Fruit fly (Drosophila melanogaster) whole organism, embryonic: ENCODE measurements around the gene Dbp21E2.

Experiments
- ATbp ChIP-seq: fragments of 200-800 bp; sonication (Bioruptor generic); optimal IDR thresholded peaks from 2 replicates; lab custom pipeline; 2017; ENCODE audit warnings: missing biosample characterization, mild to moderate bottlenecking, missing genetic modification characterization, missing genetic modification reagents
- Aef1 ChIP-seq: fragments of 200-800 bp; sonication (Bioruptor generic); IDR thresholded peaks from 3 replicates; pipeline ENCODE4 v1.3.6; 2022; ENCODE audit warnings: missing biosample characterization, missing genetic modification characterization
- CG10209 ChIP-seq: fragments of 200-800 bp; sonication (Bioruptor generic); optimal IDR thresholded peaks from 3 replicates; lab custom pipeline; 2017; ENCODE audit warnings: missing biosample characterization, mild to moderate bottlenecking, missing genetic modification characterization, missing genetic modification reagents
- CG12299 ChIP-seq: fragments of 200-800 bp; sonication (Bioruptor generic); optimal IDR thresholded peaks from 2 replicates; lab custom pipeline; 2018; ENCODE audit warnings: missing biosample characterization, mild to moderate bottlenecking, missing genetic modification characterization
- CG16779 ChIP-seq: fragments of 200-800 bp; sonication (Bioruptor generic); IDR thresholded peaks from 2 replicates; pipeline ENCODE4 v1.3.6; 2022; ENCODE audit warnings: missing biosample characterization, missing genetic modification characterization
- CG16863 ChIP-seq: fragments of 200-800 bp; sonication (Bioruptor generic); optimal IDR thresholded peaks from 3 replicates; lab custom pipeline; 2016; ENCODE audit warnings: missing biosample characterization, missing genetic modification characterization
- CG17359 ChIP-seq: fragments of 200-800 bp; sonication (Bioruptor generic); optimal IDR thresholded peaks from 3 replicates; lab custom pipeline; 2018; ENCODE audit warnings: missing biosample characterization, mild to moderate bottlenecking, missing genetic modification characterization, moderate library complexity
- CG17385 ChIP-seq: fragments of 200-800 bp; sonication (Bioruptor generic); optimal IDR thresholded peaks from 3 replicates; lab custom pipeline; 2018; ENCODE audit warnings: missing biosample characterization, mild to moderate bottlenecking, missing genetic modification characterization
- CG2120 ChIP-seq: fragments of 200-800 bp; sonication (Bioruptor generic); optimal IDR thresholded peaks from 3 replicates; lab custom pipeline; 2016; ENCODE audit warnings: missing biosample characterization, missing genetic modification characterization
- CG33213 ChIP-seq: fragments of 200-800 bp; sonication (Bioruptor generic); optimal IDR thresholded peaks from 3 replicates; lab custom pipeline; 2016; ENCODE audit warnings: missing biosample characterization, missing genetic modification characterization
- CG3726 ChIP-seq: fragments of 200-800 bp; sonication (Bioruptor generic); IDR thresholded peaks from 3 replicates; pipeline ENCODE4, ENCODE4 v1.3.6; 2022; ENCODE audit warnings: missing biosample characterization, missing genetic modification characterization
- CG4820 ChIP-seq: fragments of 200-800 bp; sonication (Bioruptor generic); optimal IDR thresholded peaks from 3 replicates; lab custom pipeline; 2016; ENCODE audit warnings: missing biosample characterization, missing genetic modification characterization
- CG6854 ChIP-seq: fragments of 200-800 bp; sonication (Bioruptor generic); optimal IDR thresholded peaks from 3 replicates; lab custom pipeline; 2017; ENCODE audit warnings: missing biosample characterization, mild to moderate bottlenecking, missing genetic modification characterization
- CG7928 ChIP-seq: fragments of 200-800 bp; sonication (Bioruptor generic); optimal IDR thresholded peaks from 2 replicates; lab custom pipeline; 2017; ENCODE audit warnings: missing biosample characterization, mild to moderate bottlenecking, missing genetic modification characterization
- Ets65A ChIP-seq: fragments of 200-800 bp; sonication (Bioruptor generic); peaks from one replicate; lab custom pipeline; 2016; ENCODE audit warnings: missing biosample characterization, missing genetic modification characterization
- Fer2 ChIP-seq: fragments of 200-800 bp; sonication (Bioruptor generic); optimal IDR thresholded peaks from 2 replicates; lab custom pipeline; 2018; ENCODE audit warnings: missing biosample characterization, mild to moderate bottlenecking, missing genetic modification characterization, moderate library complexity
- H2.0 ChIP-seq: fragments of 200-800 bp; sonication (Bioruptor generic); IDR thresholded peaks from 2 replicates; pipeline ENCODE4 v1.3.6; 2022; ENCODE audit warnings: missing biosample characterization, missing genetic modification characterization
- Lhr ChIP-seq: fragments of 200-800 bp; sonication (Bioruptor generic); optimal IDR thresholded peaks from 3 replicates; lab custom pipeline; 2017; ENCODE audit warnings: mild to moderate bottlenecking, missing biosample characterization, missing genetic modification reagents, missing genetic modification characterization
- Med ChIP-seq: fragments of 200-800 bp; sonication (Bioruptor generic); peaks from one replicate; lab custom pipeline; 2016; ENCODE audit warnings: missing biosample characterization, missing genetic modification characterization, mild to moderate bottlenecking, inconsistent platforms, moderate library complexity
- Optix ChIP-seq: fragments of 200-800 bp; sonication (Bioruptor generic); IDR thresholded peaks from 3 replicates; pipeline ENCODE4 v1.3.6; 2022; ENCODE audit warnings: missing biosample characterization, missing genetic modification characterization
- Ravus ChIP-seq: fragments of 200-800 bp; sonication (Bioruptor generic); IDR thresholded peaks from 2 replicates; pipeline ENCODE4 v1.3.6; 2022; ENCODE audit warnings: missing biosample characterization, missing genetic modification characterization
- Sox100B ChIP-seq: fragments of 200-800 bp; sonication (Bioruptor generic); optimal IDR thresholded peaks from 3 replicates; lab custom pipeline; 2018; ENCODE audit warnings: missing biosample characterization, mild to moderate bottlenecking, missing genetic modification characterization
- Stat92E ChIP-seq, 3 experiments: fragments of >200 bp in 2 of 3; fragments of 200-800 bp in 1 of 3; sonication (Bioruptor generic) in 1 of 3; optimal IDR thresholded peaks; 2 replicates each; lab custom pipeline; 2017 to 2019; ENCODE audit warnings: missing biosample characterization in 3 of 3, missing genetic modification characterization in 3 of 3, mild to moderate bottlenecking in 1 of 3, moderate library complexity in 1 of 3
- bsh ChIP-seq, 2 experiments: fragments of 200-800 bp; sonication (Bioruptor generic); optimal IDR thresholded peaks; 2 replicates each; lab custom pipeline; 2017 to 2018; ENCODE audit warnings: mild to moderate bottlenecking in 2 of 2, missing biosample characterization in 2 of 2, missing genetic modification characterization in 2 of 2, moderate library complexity in 1 of 2
- chif ChIP-seq, 2 experiments: fragments of 200-800 bp; sonication (Bioruptor generic); optimal IDR thresholded peaks; 3 replicates each; lab custom pipeline; 2016; ENCODE audit warnings: missing biosample characterization in 2 of 2, missing genetic modification characterization in 2 of 2
- ci ChIP-seq: fragments of 200-800 bp; sonication (Bioruptor generic); IDR thresholded peaks from 3 replicates; pipeline ENCODE4 v1.3.6; 2022; ENCODE audit warnings: missing biosample characterization, missing genetic modification characterization
- crol ChIP-seq: fragments of 200-800 bp; sonication (Bioruptor generic); IDR thresholded peaks from 2 replicates; pipeline ENCODE4 v1.3.6; 2022; ENCODE audit warnings: missing biosample characterization, missing genetic modification characterization
- ems ChIP-seq: fragments of 200-800 bp; sonication (Bioruptor generic); optimal IDR thresholded peaks from 3 replicates; lab custom pipeline; 2016; ENCODE audit warnings: missing biosample characterization, missing genetic modification characterization
- gcm2 ChIP-seq: fragments of 200-800 bp; sonication (Bioruptor generic); optimal IDR thresholded peaks from 2 replicates; lab custom pipeline; 2016; ENCODE audit warnings: missing biosample characterization, missing genetic modification characterization
- ham ChIP-seq: fragments of 200-800 bp; sonication (Bioruptor generic); IDR thresholded peaks from 2 replicates; pipeline ENCODE4 v1.3.6; 2022; ENCODE audit warnings: missing biosample characterization, missing genetic modification characterization
- her ChIP-seq: fragments of 200-800 bp; sonication (Bioruptor generic); optimal IDR thresholded peaks from 2 replicates; lab custom pipeline; 2016; ENCODE audit warnings: missing biosample characterization, missing genetic modification characterization
- klu ChIP-seq: fragments of 200-800 bp; sonication (Bioruptor generic); IDR thresholded peaks from 2 replicates; pipeline ENCODE4 v1.3.6; 2022; ENCODE audit warnings: missing biosample characterization, missing genetic modification characterization
- kni ChIP-seq: fragments of 200-800 bp; sonication (Bioruptor generic); optimal IDR thresholded peaks from 3 replicates; lab custom pipeline; 2017; ENCODE audit warnings: mild to moderate bottlenecking, missing biosample characterization, missing genetic modification reagents, missing genetic modification characterization
- lmd ChIP-seq: fragments of 200-800 bp; sonication (Bioruptor generic); IDR thresholded peaks from 2 replicates; pipeline ENCODE4 v1.3.6; 2022; ENCODE audit warnings: missing biosample characterization, missing genetic modification characterization
- nom ChIP-seq: fragments of 200-800 bp; sonication (Bioruptor generic); optimal IDR thresholded peaks from 2 replicates; lab custom pipeline; 2017; ENCODE audit warnings: missing biosample characterization, missing genetic modification characterization, mild to moderate bottlenecking, moderate library complexity, missing genetic modification reagents
- sens ChIP-seq: fragments of 200-800 bp; sonication (Bioruptor generic); peaks from one replicate; lab custom pipeline; 2016; ENCODE audit warnings: missing biosample characterization, missing genetic modification characterization
- slou ChIP-seq: fragments of 200-800 bp; sonication (Bioruptor generic); optimal IDR thresholded peaks from 3 replicates; lab custom pipeline; 2016; ENCODE audit warnings: missing biosample characterization, missing genetic modification characterization
- sqz ChIP-seq: fragments of 200-800 bp; sonication (Bioruptor generic); optimal IDR thresholded peaks from 3 replicates; lab custom pipeline; 2018; ENCODE audit warnings: missing biosample characterization, mild to moderate bottlenecking, missing genetic modification characterization
- stc ChIP-seq: fragments of 200-800 bp; sonication (Bioruptor generic); IDR thresholded peaks from 2 replicates; pipeline ENCODE4 v1.3.6; 2022; ENCODE audit warnings: missing biosample characterization, missing genetic modification characterization
- unc-4 ChIP-seq: fragments of 200-800 bp; sonication (Bioruptor generic); IDR thresholded peaks from 2 replicates; pipeline ENCODE4 v1.3.6; 2022; ENCODE audit warnings: missing biosample characterization, missing genetic modification characterization; ENCODE audit not compliant: partially characterized antibody

Dbp21E2 gene

DNA sequence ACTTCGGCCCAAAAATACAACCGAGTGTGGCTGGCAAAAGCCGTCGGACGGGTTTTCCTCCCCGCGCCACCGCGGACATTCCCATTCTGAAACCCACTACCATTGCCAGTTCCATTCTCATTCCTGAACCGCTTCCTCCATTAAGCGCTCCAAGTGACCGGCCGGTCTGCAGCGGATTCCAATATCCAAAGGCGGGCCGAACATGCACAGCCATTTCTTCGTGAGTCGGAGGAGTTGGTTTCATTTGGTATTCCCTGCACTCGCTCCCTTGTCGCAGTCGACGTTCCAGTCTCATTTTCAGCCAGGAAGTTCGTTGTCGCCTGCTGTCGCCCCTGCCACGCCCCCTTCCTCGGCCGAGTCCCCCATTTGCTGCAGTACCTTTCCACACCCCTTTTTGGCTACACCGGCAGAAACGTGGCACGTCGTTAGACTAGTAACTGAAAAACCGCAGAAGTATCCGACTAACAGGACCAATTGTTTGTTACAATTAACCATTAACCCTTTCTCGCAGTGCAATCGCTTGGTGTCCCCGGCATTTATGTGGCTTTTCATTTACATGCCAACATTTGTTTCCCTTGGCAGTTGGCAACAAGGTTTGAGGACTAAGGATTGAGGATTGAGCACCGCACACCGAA is 36.7 kb downstream of the Dbp21E2 start (continued):
- no peak for TF ChIP-seq ATbp (GFP tag; lab: Kevin White, UChicago)
- no peak for TF ChIP-seq unc-4
- TF ChIP-seq CG16779 (GFP tag; lab: Robert Waterston, UW), result no peak
- no peak for TF ChIP-seq stc
- no peak for TF ChIP-seq CG16863 (GFP tag; lab: Kevin White, UChicago)
- TF ChIP-seq CG2120 (GFP tag; lab: Kevin White, UChicago), result no peak
- TF ChIP-seq CG33213 (GFP tag; lab: Kevin White, UChicago), result no peak
- TF ChIP-seq CG6854, result no peak
- no peak for TF ChIP-seq sqz (GFP tag; lab: Kevin White, UChicago)
- peak; percentile 65 for TF ChIP-seq nom (GFP tag; lab: Kevin White, UChicago)
- no peak for TF ChIP-seq Ets65A (GFP tag; lab: Kevin White, UChicago)
- TF ChIP-seq ems (GFP tag; lab: Kevin White, UChicago), result no peak
- no peak for TF ChIP-seq ci (GFP tag; lab: Robert Waterston, UW)
- no peak for TF ChIP-seq gcm2 (GFP tag; lab: Kevin White, UChicago)
- TF ChIP-seq Sox100B (GFP tag; lab: Kevin White, UChicago), result no peak
- TF ChIP-seq sens, result peak; percentile 22
- TF ChIP-seq Aef1 (GFP tag; lab: Robert Waterston, UW), result no peak
- TF ChIP-seq CG12299 (tag; lab: Kevin White, UChicago), result no peak
- no peak for TF ChIP-seq lmd (GFP tag; lab: Robert Waterston, UW)
- no peak for TF ChIP-seq CG10209
- no peak for TF ChIP-seq chif (GFP tag; optimal IDR thresholded peaks at IDR 0.05; lab: Kevin White, UChicago)
- no peak for TF ChIP-seq Fer2
- no peak for TF ChIP-seq her (GFP tag; lab: Kevin White, UChicago)
- no peak for TF ChIP-seq CG17385
- peak in 1 of 2 experiments; percentile 32 for TF ChIP-seq bsh (GFP tag; optimal IDR thresholded peaks at IDR 0.05; lab: Kevin White, UChicago)
- TF ChIP-seq CG3726 (GFP tag; lab: Robert Waterston, UW), result no peak
- no peak for TF ChIP-seq CG4820 (GFP tag; lab: Kevin White, UChicago)
- TF ChIP-seq Med (GFP tag; lab: Kevin White, UChicago), result peak; percentile 43
- peak; percentile 67 for TF ChIP-seq kni (GFP tag; lab: Kevin White, UChicago)
- TF ChIP-seq crol (GFP tag; lab: Robert Waterston, UW), result peak; percentile 40; the same call in 1 of the 2 replicates
- no peak for TF ChIP-seq slou
- no peak for TF ChIP-seq H2.0 (GFP tag; lab: Robert Waterston, UW)
- TF ChIP-seq Stat92E (GFP tag; optimal IDR thresholded peaks at IDR 0.05; lab: Kevin White, UChicago), result no peak
- no peak for TF ChIP-seq CG17359 (tag; lab: Kevin White, UChicago)
- TF ChIP-seq CG7928, result no peak
- TF ChIP-seq Optix (GFP tag; lab: Robert Waterston, UW), result no peak
- no peak for TF ChIP-seq Lhr (GFP tag; lab: Kevin White, UChicago)

DNA sequence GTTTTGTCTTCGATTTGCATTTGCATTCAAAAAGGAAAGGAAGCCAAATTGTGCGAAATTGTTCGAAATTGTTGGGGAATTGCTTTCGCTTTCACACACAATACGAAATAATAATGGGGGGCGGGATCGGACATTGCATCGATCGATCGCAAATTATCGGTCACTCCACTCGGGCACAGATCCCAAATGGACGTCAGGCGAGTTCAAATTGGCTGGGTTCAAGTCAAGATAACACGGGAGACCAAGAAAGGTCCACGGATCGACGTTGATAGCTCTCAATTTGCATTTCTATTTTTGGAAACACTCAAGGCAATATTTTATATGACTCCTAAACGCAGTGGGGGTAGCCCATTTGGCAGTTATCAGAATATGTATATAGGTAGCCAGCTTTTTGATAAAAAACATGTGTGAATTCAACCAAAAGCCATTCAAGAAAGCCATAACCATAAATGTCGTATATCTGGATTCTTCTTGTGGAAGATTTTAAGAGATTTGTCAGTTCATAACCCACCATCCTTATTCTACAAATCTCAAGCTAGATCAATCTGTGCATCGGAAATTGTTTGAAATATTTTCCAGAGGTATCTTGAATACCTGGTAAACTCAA is 37.9 kb downstream of the Dbp21E2 start:
- TF ChIP-seq sens, result peak; percentile 9
- TF ChIP-seq Ravus, result no peak
- TF ChIP-seq ham (GFP tag; lab: Robert Waterston, UW), result no peak
- no peak for TF ChIP-seq klu (GFP tag; lab: Robert Waterston, UW)
